Worm (Caenorhabditis elegans) whole organism, L4 larva: ENCODE data around the gene scl-9.
A peak's percentile ranks its signal among the peaks of the same experiment; 100 is the strongest.

Source experiments
- F37D6.2 ChIP-seq: sonication (generic microtip); optimal IDR thresholded peaks from 2 replicates; lab custom pipeline; 2016; ENCODE audit warnings: mild to moderate bottlenecking, missing genetic modification characterization, missing compliant biosample characterization
- F44E2.7 ChIP-seq: fragments of 200-800 bp; sonication (Bioruptor generic); IDR thresholded peaks from 2 replicates; pipeline ENCODE4 v2.1.2; 2022; ENCODE audit warnings: missing genetic modification characterization, missing compliant biosample characterization
- T20F7.1 ChIP-seq: fragments of 200-800 bp; sonication (Bioruptor generic); optimal IDR thresholded peaks from 2 replicates; lab custom pipeline; 2018; ENCODE audit warnings: mild to moderate bottlenecking, missing genetic modification characterization, missing compliant biosample characterization
- T26A8.4 ChIP-seq: fragments of 200-800 bp; sonication (Bioruptor generic); IDR thresholded peaks from 2 replicates; pipeline ENCODE4 v1.3.6; 2022; ENCODE audit warnings: missing genetic modification characterization, missing compliant biosample characterization
- Y5F2A.4 ChIP-seq: fragments of 200-800 bp; sonication (Bioruptor generic); optimal IDR thresholded peaks from 2 replicates; lab custom pipeline; 2018; ENCODE audit warnings: mild to moderate bottlenecking, missing genetic modification characterization, missing compliant biosample characterization
- aha-1 ChIP-seq: fragments of 150-350 bp; peaks from one replicate; lab custom pipeline; 2014; ENCODE audit warnings: missing biosample characterization, missing genetic modification characterization
- ama-1 ChIP-seq: fragments of 150-350 bp; optimal IDR thresholded peaks from 2 replicates; lab custom pipeline; 2014; ENCODE audit warnings: inconsistent platforms, mixed read lengths
- arid-1 ChIP-seq: fragments of 200-800 bp; sonication (Bioruptor generic); conservative IDR thresholded peaks from 2 replicates; pipeline ENCODE4 v1.3.6; 2022; ENCODE audit warnings: missing genetic modification reagents, missing genetic modification characterization, missing compliant biosample characterization
- ces-1 ChIP-seq: fragments of 150-350 bp; sonication (generic microtip); optimal IDR thresholded peaks from 4 replicates; lab custom pipeline; 2014; ENCODE audit warnings: missing biosample characterization, missing genetic modification reagents, missing genetic modification characterization
- cey-2 ChIP-seq: sonication (generic microtip); optimal IDR thresholded peaks from 3 replicates; lab custom pipeline; 2017; ENCODE audit warnings: missing genetic modification characterization, mild to moderate bottlenecking, missing compliant biosample characterization, antibody characterized with exemption, borderline replicate concordance; ENCODE audit not compliant: insufficient read depth
- ctbp-1 ChIP-seq: fragments of 200-800 bp; sonication (Bioruptor generic); IDR thresholded peaks from 2 replicates; pipeline ENCODE4 v1.3.6; 2022; ENCODE audit warnings: missing genetic modification reagents, missing genetic modification characterization, missing compliant biosample characterization
- daf-19 ChIP-seq: fragments of 200-800 bp; sonication (Bioruptor generic); conservative IDR thresholded peaks from 2 replicates; pipeline ENCODE4 v1.3.6; 2022; ENCODE audit warnings: missing genetic modification characterization, missing compliant biosample characterization
- daf-8 ChIP-seq: fragments of 200-800 bp; sonication (Bioruptor generic); IDR thresholded peaks from 2 replicates; pipeline ENCODE4 v1.3.6; 2022; ENCODE audit warnings: missing genetic modification characterization, missing compliant biosample characterization
- dpl-1 ChIP-seq: fragments of 150-350 bp; optimal IDR thresholded peaks from 2 replicates; lab custom pipeline; 2014; ENCODE audit warnings: missing biosample characterization, missing genetic modification reagents, missing genetic modification characterization
- dve-1 ChIP-seq: sonication (generic microtip); optimal IDR thresholded peaks from 2 replicates; lab custom pipeline; 2017; ENCODE audit warnings: antibody characterized with exemption, mild to moderate bottlenecking, missing genetic modification characterization, missing compliant biosample characterization; ENCODE audit not compliant: insufficient read depth
- egl-43 ChIP-seq: fragments of 200-800 bp; sonication (Bioruptor generic); IDR thresholded peaks from 2 replicates; pipeline ENCODE4 v1.3.6; 2022; ENCODE audit warnings: missing genetic modification reagents, missing genetic modification characterization, missing compliant biosample characterization
- fos-1 ChIP-seq: fragments of 150-350 bp; optimal IDR thresholded peaks from 2 replicates; lab custom pipeline; 2014; ENCODE audit warnings: missing biosample characterization, missing genetic modification characterization
- hif-1 ChIP-seq, 2 experiments: sonication (generic microtip); optimal IDR thresholded peaks; 2 replicates each; lab custom pipeline; 2016 to 2017; ENCODE audit warnings: missing compliant biosample characterization in 2 of 2, missing genetic modification characterization in 2 of 2, missing genetic modification reagents in 2 of 2, missing genotype in 2 of 2, mild to moderate bottlenecking in 1 of 2
- hlh-11 ChIP-seq: fragments of 200-800 bp; sonication (Bioruptor generic); optimal IDR thresholded peaks from 2 replicates; lab custom pipeline; 2018; ENCODE audit warnings: mild to moderate bottlenecking, missing genetic modification characterization, missing compliant biosample characterization
- hlh-30 ChIP-seq: sonication (generic microtip); optimal IDR thresholded peaks from 2 replicates; lab custom pipeline; 2017; ENCODE audit warnings: antibody characterized with exemption, mild to moderate bottlenecking, missing genetic modification characterization, missing compliant biosample characterization; ENCODE audit not compliant: insufficient read depth
- hmg-1.1 ChIP-seq: fragments of 200-800 bp; sonication (Bioruptor generic); IDR thresholded peaks from 2 replicates; pipeline ENCODE4 v1.3.6; 2022; ENCODE audit warnings: missing genetic modification reagents, missing genetic modification characterization, missing compliant biosample characterization
- lin-39 ChIP-seq: fragments of 150-350 bp; optimal IDR thresholded peaks from 2 replicates; lab custom pipeline; 2014; ENCODE audit warnings: missing biosample characterization, missing genetic modification reagents, missing genetic modification characterization
- lir-3 ChIP-seq: sonication (generic microtip); optimal IDR thresholded peaks from 2 replicates; lab custom pipeline; 2016; ENCODE audit warnings: mild to moderate bottlenecking, missing genetic modification characterization, missing compliant biosample characterization
- lsy-2 ChIP-seq, 2 experiments: fragments of 150-350 bp in 1 of 2; sonication (generic microtip) in 1 of 2; optimal IDR thresholded peaks; 2 replicates each; lab custom pipeline; 2014 to 2017; ENCODE audit warnings: missing biosample characterization in 2 of 2, missing genetic modification characterization in 2 of 2
- mdl-1 ChIP-seq, 2 experiments: fragments of 150-350 bp in 1 of 2; sonication (generic microtip) in 1 of 2; optimal IDR thresholded peaks; 2 replicates each; lab custom pipeline; 2014 to 2017; ENCODE audit warnings: missing biosample characterization in 2 of 2, missing genetic modification characterization in 2 of 2
- mep-1 ChIP-seq: fragments of 150-350 bp; sonication (generic microtip); optimal IDR thresholded peaks from 3 replicates; lab custom pipeline; 2014; ENCODE audit warnings: missing biosample characterization, missing genetic modification characterization
- mes-2 ChIP-seq: sonication (generic microtip); optimal IDR thresholded peaks from 2 replicates; lab custom pipeline; 2016; ENCODE audit warnings: missing genotype, mild to moderate bottlenecking, missing genetic modification characterization, missing compliant biosample characterization; ENCODE audit not compliant: poor library complexity, severe bottlenecking
- nhr-10 ChIP-seq: fragments of 150-350 bp; optimal IDR thresholded peaks from 2 replicates; lab custom pipeline; 2014; ENCODE audit warnings: missing biosample characterization, missing genetic modification characterization
- nhr-111 ChIP-seq: fragments of 200-800 bp; sonication (Bioruptor generic); optimal IDR thresholded peaks from 2 replicates; lab custom pipeline; 2018; ENCODE audit warnings: mild to moderate bottlenecking, missing genetic modification characterization, missing compliant biosample characterization
- nhr-25 ChIP-seq: sonication (generic microtip); optimal IDR thresholded peaks from 2 replicates; lab custom pipeline; 2017; ENCODE audit warnings: missing genetic modification characterization, mild to moderate bottlenecking, missing compliant biosample characterization, antibody characterized with exemption, moderate library complexity, borderline replicate concordance; ENCODE audit not compliant: insufficient read depth
- nhr-28 ChIP-seq: fragments of 150-350 bp; optimal IDR thresholded peaks from 2 replicates; lab custom pipeline; 2014; ENCODE audit warnings: missing biosample characterization, missing genetic modification characterization
- nhr-41 ChIP-seq: fragments of 200-800 bp; sonication (Bioruptor generic); IDR thresholded peaks from 2 replicates; pipeline ENCODE4 v1.3.6; 2022; ENCODE audit warnings: missing genetic modification reagents, missing genetic modification characterization, missing compliant biosample characterization
- nhr-48 ChIP-seq: sonication (generic microtip); optimal IDR thresholded peaks from 2 replicates; lab custom pipeline; 2016; ENCODE audit warnings: mild to moderate bottlenecking, missing genetic modification characterization, missing compliant biosample characterization
- php-3 ChIP-seq: fragments of 200-800 bp; sonication (Bioruptor generic); IDR thresholded peaks from 2 replicates; pipeline ENCODE4 v1.3.6; 2022; ENCODE audit warnings: missing genetic modification reagents, missing genetic modification characterization, missing compliant biosample characterization
- pqm-1 ChIP-seq: sonication (generic microtip); optimal IDR thresholded peaks from 2 replicates; lab custom pipeline; 2017; ENCODE audit warnings: missing biosample characterization, missing genetic modification characterization
- rbr-2 ChIP-seq: sonication (generic microtip); optimal IDR thresholded peaks from 2 replicates; lab custom pipeline; 2016; ENCODE audit warnings: missing genotype, missing genetic modification characterization, missing compliant biosample characterization
- saeg-2 ChIP-seq: fragments of 200-800 bp; sonication (Bioruptor generic); IDR thresholded peaks from 2 replicates; pipeline ENCODE4 v1.3.6; 2022; ENCODE audit warnings: missing genetic modification reagents, missing genetic modification characterization, missing compliant biosample characterization
- sdz-12 ChIP-seq: fragments of 200-800 bp; sonication (Bioruptor generic); optimal IDR thresholded peaks from 2 replicates; lab custom pipeline; 2018; ENCODE audit warnings: mild to moderate bottlenecking, missing genetic modification characterization, missing compliant biosample characterization
- set-16 ChIP-seq: fragments of 200-800 bp; sonication (Bioruptor generic); IDR thresholded peaks from 2 replicates; pipeline ENCODE4 v1.3.6; 2022; ENCODE audit warnings: missing genetic modification reagents, missing genetic modification characterization, missing compliant biosample characterization
- spr-1 ChIP-seq: sonication (generic microtip); optimal IDR thresholded peaks from 2 replicates; lab custom pipeline; 2016; ENCODE audit warnings: mild to moderate bottlenecking, missing genetic modification characterization, missing compliant biosample characterization
- spr-3 ChIP-seq: fragments of 200-800 bp; sonication (Bioruptor generic); optimal IDR thresholded peaks from 2 replicates; lab custom pipeline; 2018; ENCODE audit warnings: mild to moderate bottlenecking, missing genetic modification characterization, missing compliant biosample characterization
- unc-130 ChIP-seq: sonication (generic microtip); optimal IDR thresholded peaks from 2 replicates; lab custom pipeline; 2016; ENCODE audit warnings: missing genetic modification reagents, missing genetic modification characterization, missing compliant biosample characterization
- unc-39 ChIP-seq: sonication (generic microtip); optimal IDR thresholded peaks from 2 replicates; lab custom pipeline; 2017; ENCODE audit warnings: missing biosample characterization, missing genetic modification characterization
- unc-62 ChIP-seq, 3 experiments: fragments of 150-350 bp in 1 of 3; sonication (generic microtip); optimal IDR thresholded peaks in 2 of 3; peaks in 1 of 3; 1 replicate in 1 of 3; 2 replicates in 2 of 3; lab custom pipeline; 2014 to 2017; ENCODE audit warnings: missing biosample characterization in 3 of 3, missing genetic modification characterization in 3 of 3, missing genetic modification reagents in 3 of 3, missing genotype in 1 of 3
- vab-7 ChIP-seq: fragments of 200-800 bp; sonication (Bioruptor generic); IDR thresholded peaks from 2 replicates; pipeline ENCODE4 v1.3.6; 2022; ENCODE audit warnings: missing genetic modification reagents, missing genetic modification characterization, missing compliant biosample characterization
- zip-11 ChIP-seq: fragments of 200-800 bp; sonication (Bioruptor generic); IDR thresholded peaks from 2 replicates; pipeline ENCODE4 v1.3.6; 2022; ENCODE audit warnings: missing genetic modification characterization, missing compliant biosample characterization
- zip-2 ChIP-seq: fragments of 150-350 bp; optimal IDR thresholded peaks from 2 replicates; lab custom pipeline; 2014; ENCODE audit warnings: missing biosample characterization, missing genetic modification characterization
- ztf-11 ChIP-seq: fragments of 150-350 bp; optimal IDR thresholded peaks from 2 replicates; lab custom pipeline; 2014; ENCODE audit warnings: missing biosample characterization, missing genetic modification characterization

scl-9 gene

ce11 chrIV:13022892-13023291 is 24.1 kb upstream of the scl-9 start (continued):
- TF ChIP-seq hif-1 (tag; optimal IDR thresholded peaks at IDR 0.05; lab: Kevin White, UChicago): no peak
- no peak for TF ChIP-seq F44E2.7 (GFP tag; lab: Robert Waterston, UW)
- no peak for TF ChIP-seq Y5F2A.4 (GFP tag; lab: Kevin White, UChicago)
- no peak for TF ChIP-seq T20F7.1 (GFP tag; lab: Kevin White, UChicago)
- no peak for TF ChIP-seq saeg-2
- no peak for TF ChIP-seq spr-1 (tag; lab: Kevin White, UChicago)
- no peak for TF ChIP-seq lin-39
- TF ChIP-seq ama-1: no peak
- TF ChIP-seq lir-3 (tag; lab: Kevin White, UChicago): no peak
- TF ChIP-seq dve-1 (tag; lab: Kevin White, UChicago): no peak
- TF ChIP-seq egl-43: 0 out of 2 replicates have a peak, but pooled peaks have one; percentile 26

DNA sequence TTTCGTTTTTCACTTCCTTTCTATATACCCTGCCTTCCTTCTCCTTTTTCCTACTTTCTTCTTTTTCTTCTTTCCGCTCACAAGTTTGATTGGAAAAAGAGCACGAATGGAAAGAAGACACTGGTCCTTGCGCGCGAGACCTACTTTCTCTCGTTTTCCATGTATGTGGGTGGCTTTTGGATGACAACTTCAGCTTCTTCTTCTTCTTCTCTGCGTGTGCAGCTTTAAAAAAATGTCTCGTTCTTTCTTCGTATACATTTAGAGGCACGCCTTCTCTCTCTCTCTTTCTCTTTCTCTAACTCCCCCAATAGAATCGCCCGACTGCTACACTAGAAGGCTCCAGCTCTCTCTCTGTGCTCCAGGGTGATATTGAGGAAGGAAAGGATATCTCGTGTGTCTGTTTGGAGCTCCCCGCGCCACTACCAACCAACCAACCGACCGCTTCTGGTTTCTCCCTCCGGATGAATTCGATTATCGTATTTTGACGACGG is 21.1 kb upstream of the scl-9 start:
- TF ChIP-seq php-3: no peak
- TF ChIP-seq unc-62 (GFP tag; optimal IDR thresholded peaks at IDR 0.05 in 1 of 2; lab: Kevin White, UChicago): peak in 1 of 2 experiments; percentile 57
- no peak for TF ChIP-seq unc-62 (tag; optimal IDR thresholded peaks at IDR 0.05; lab: Kevin White, UChicago)
- TF ChIP-seq nhr-25: no peak
- no peak for TF ChIP-seq spr-3
- TF ChIP-seq arid-1: no peak
- TF ChIP-seq mep-1 (tag; lab: Kevin White, UChicago): peak; percentile 61
- TF ChIP-seq hif-1 (tag; optimal IDR thresholded peaks at IDR 0.05; lab: Kevin White, UChicago): peak in 1 of 2 experiments; percentile 29
- peak; percentile 29 for TF ChIP-seq rbr-2 (tag; lab: Kevin White, UChicago)
- no peak for TF ChIP-seq vab-7 (GFP tag; lab: Robert Waterston, UW)
- peak; percentile 46; the same call in 1 of the 2 replicates for TF ChIP-seq hmg-1.1 (GFP tag; lab: Robert Waterston, UW)
- TF ChIP-seq lsy-2 (tag; optimal IDR thresholded peaks at IDR 0.05; lab: Kevin White, UChicago): peak; percentile 30 to 57
- peak; percentile 11 for TF ChIP-seq F37D6.2 (tag; lab: Kevin White, UChicago)
- no peak for TF ChIP-seq ztf-11 (tag; lab: Kevin White, UChicago)
- peak; percentile 14 for TF ChIP-seq ces-1
- peak in 1 of 2 experiments; percentile 62 for TF ChIP-seq mdl-1 (tag; optimal IDR thresholded peaks at IDR 0.05; lab: Kevin White, UChicago)
- 0 out of 2 replicates have a peak, but pooled peaks have one; percentile 33 for TF ChIP-seq ctbp-1 (GFP tag; lab: Robert Waterston, UW)
- no peak for TF ChIP-seq zip-11 (GFP tag; lab: Robert Waterston, UW)
- TF ChIP-seq mes-2: peak; percentile 32
- peak; percentile 42; the same call in 1 of the 2 replicates for TF ChIP-seq set-16
- TF ChIP-seq aha-1 (tag; lab: Kevin White, UChicago): peak; percentile 90
- peak; percentile 17 for TF ChIP-seq hlh-30

- TF ChIP-seq hmg-1.1 (GFP tag; lab: Robert Waterston, UW) (0 out of 2 replicates have a peak, but pooled peaks have one; percentile 17), daf-19 (no peak), nhr-10 (tag; lab: Kevin White, UChicago) (peak; percentile 17), pqm-1 (tag; lab: Kevin White, UChicago) (peak; percentile 8), unc-39 (tag; lab: Kevin White, UChicago) (no peak), zip-2 (peak; percentile 6), dpl-1 (GFP tag; lab: Kevin White, UChicago) (no peak), ctbp-1 (GFP tag; lab: Robert Waterston, UW) (0 out of 2 replicates have a peak, but pooled peaks have one; percentile 39), cey-2 (tag; lab: Kevin White, UChicago) (no peak), nhr-111 (GFP tag; lab: Kevin White, UChicago) (no peak), nhr-28 (tag; lab: Kevin White, UChicago) (peak; percentile 27), hlh-30 (peak; percentile 37), fos-1 (tag; lab: Kevin White, UChicago) (no peak), T20F7.1 (GFP tag; lab: Kevin White, UChicago) (no peak), T26A8.4 (GFP tag; lab: Robert Waterston, UW) (no peak; the same call in 1 of the 2 replicates), nhr-41 (GFP tag; lab: Robert Waterston, UW) (no peak), nhr-48 (peak; percentile 95), hlh-11 (tag; lab: Kevin White, UChicago) (peak; percentile 83), unc-130 (no peak), sdz-12 (GFP tag; lab: Kevin White, UChicago) (no peak), php-3 (peak; percentile 74; the same call in 1 of the 2 replicates), daf-8 (no peak)
Observed at ce11 chrIV:13026762-13027161, 20.2 kb upstream of the scl-9 start.
